Fruit fly (Drosophila melanogaster) whole organism, pupa: ENCODE results near the gene CG3308.

Experiments used
- CG10348 ChIP-seq: fragments of 200-800 bp; sonication (Bioruptor generic); IDR thresholded peaks from 2 replicates; pipeline ENCODE4 v1.3.6; 2022; ENCODE audit warnings: missing biosample characterization, missing genetic modification characterization
- CG12605 ChIP-seq: fragments of 200-800 bp; sonication (Bioruptor generic); IDR thresholded peaks from 2 replicates; pipeline ENCODE4 v1.3.6; 2022; ENCODE audit warnings: missing biosample characterization, missing genetic modification characterization
- CG14655 ChIP-seq: fragments of 200-800 bp; sonication (Bioruptor generic); optimal IDR thresholded peaks from 3 replicates; lab custom pipeline; 2017; ENCODE audit warnings: mild to moderate bottlenecking, missing biosample characterization, missing genetic modification reagents, missing genetic modification characterization
- CG8159 ChIP-seq: fragments of 200-800 bp; sonication (Bioruptor generic); optimal IDR thresholded peaks from 3 replicates; lab custom pipeline; 2018; ENCODE audit warnings: missing biosample characterization, mild to moderate bottlenecking, missing genetic modification characterization, moderate library complexity
- CG8301 ChIP-seq: fragments of 200-800 bp; sonication (Bioruptor generic); optimal IDR thresholded peaks from 2 replicates; lab custom pipeline; 2018; ENCODE audit warnings: missing biosample characterization, mild to moderate bottlenecking, missing genetic modification characterization
- CG9948 ChIP-seq: fragments of 200-800 bp; sonication (Bioruptor generic); optimal IDR thresholded peaks from 2 replicates; lab custom pipeline; 2018; ENCODE audit warnings: missing biosample characterization, mild to moderate bottlenecking, missing genetic modification characterization, moderate library complexity
- Ets98B ChIP-seq: fragments of 200-800 bp; sonication (Bioruptor generic); IDR thresholded peaks from 2 replicates; pipeline ENCODE4 v1.3.6; 2022; ENCODE audit warnings: missing biosample characterization, missing genetic modification characterization
- Pif1B ChIP-seq: fragments of 200-800 bp; sonication (Bioruptor generic); optimal IDR thresholded peaks from 3 replicates; lab custom pipeline; 2016; ENCODE audit warnings: missing biosample characterization, missing genetic modification characterization
- Snoo ChIP-seq: fragments of 200-800 bp; sonication (Bioruptor generic); optimal IDR thresholded peaks from 3 replicates; lab custom pipeline; 2017; ENCODE audit warnings: missing biosample characterization, mild to moderate bottlenecking, missing genetic modification characterization, inconsistent platforms
- fd96Ca ChIP-seq: fragments of 200-800 bp; sonication (Bioruptor generic); IDR thresholded peaks from 3 replicates; pipeline ENCODE4 v1.3.6; 2022; ENCODE audit warnings: missing biosample characterization, missing genetic modification characterization

- TF ChIP-seq fd96Ca (no peak), CG14655 (GFP tag; lab: Kevin White, UChicago) (no peak), CG9948 (tag; lab: Kevin White, UChicago) (no peak), CG10348 (no peak), Pif1B (GFP tag; lab: Kevin White, UChicago) (no peak), CG8301 (tag; lab: Kevin White, UChicago) (no peak), Ets98B (GFP tag; lab: Robert Waterston, UW) (no peak), CG12605 (GFP tag; lab: Robert Waterston, UW) (no peak), CG8159 (tag; lab: Kevin White, UChicago) (no peak), Snoo (no peak)
These were observed 45.5 kb upstream of the CG3308 start for dm6 chr3R:21319120-21319519.
